Worm (Caenorhabditis elegans) whole organism, L3 larva: ENCODE results near the gene cwf-19L2.
A peak's percentile ranks its signal among the peaks of the same experiment; 100 is the strongest.

Experiments used
- ama-1 ChIP-seq: fragments of 150-350 bp; optimal IDR thresholded peaks from 2 replicates; lab custom pipeline; 2018
- ceh-16 ChIP-seq: sonication (generic microtip); optimal IDR thresholded peaks from 2 replicates; lab custom pipeline; 2017; ENCODE audit warnings: missing biosample characterization, missing genetic modification characterization
- ceh-9 ChIP-seq: sonication (generic microtip); optimal IDR thresholded peaks from 2 replicates; lab custom pipeline; 2018; ENCODE audit warnings: missing biosample characterization, missing genetic modification characterization
- daf-12 ChIP-seq: fragments of 150-350 bp; optimal IDR thresholded peaks from 2 replicates; lab custom pipeline; 2014; ENCODE audit warnings: missing biosample characterization, missing genetic modification reagents, missing genetic modification characterization
- egl-27 ChIP-seq: sonication (generic microtip); optimal IDR thresholded peaks from 4 replicates; lab custom pipeline; 2017; ENCODE audit warnings: missing biosample characterization, missing genetic modification reagents, missing genetic modification characterization
- egl-5 ChIP-seq: fragments of 150-350 bp; optimal IDR thresholded peaks from 2 replicates; lab custom pipeline; 2017; ENCODE audit warnings: missing biosample characterization, missing genetic modification reagents, missing genetic modification characterization, inconsistent platforms
- elt-3 ChIP-seq, 3 experiments: fragments of 150-350 bp in 1 of 3; sonication (generic microtip) in 2 of 3; optimal IDR thresholded peaks; 2 replicates in 2 of 3; 4 replicates in 1 of 3; lab custom pipeline; 2014 to 2017; ENCODE audit warnings: missing biosample characterization in 3 of 3, missing genetic modification characterization in 3 of 3
- eor-1 ChIP-seq, 2 experiments: fragments of 150-350 bp; optimal IDR thresholded peaks; 2 replicates each; lab custom pipeline; 2014 to 2018; ENCODE audit warnings: missing biosample characterization in 2 of 2, missing genetic modification characterization in 2 of 2
- fkh-10 ChIP-seq: sonication (generic microtip); optimal IDR thresholded peaks from 2 replicates; lab custom pipeline; 2017; ENCODE audit warnings: missing biosample characterization, missing genetic modification reagents, missing genetic modification characterization
- fkh-2 ChIP-seq: fragments of 150-350 bp; optimal IDR thresholded peaks from 2 replicates; lab custom pipeline; 2014; ENCODE audit warnings: missing biosample characterization, missing genetic modification reagents, missing genetic modification characterization
- hmg-11 ChIP-seq: sonication (generic microtip); optimal IDR thresholded peaks from 2 replicates; lab custom pipeline; 2016; ENCODE audit warnings: missing genetic modification characterization, missing compliant biosample characterization
- jun-1 ChIP-seq: fragments of 150-350 bp; optimal IDR thresholded peaks from 2 replicates; lab custom pipeline; 2014; ENCODE audit warnings: missing biosample characterization, missing genetic modification reagents, missing genetic modification characterization
- lin-15B ChIP-seq: fragments of 150-350 bp; optimal IDR thresholded peaks from 2 replicates; lab custom pipeline; 2014; ENCODE audit warnings: missing biosample characterization, missing genetic modification characterization
- lin-39 ChIP-seq: fragments of 150-350 bp; optimal IDR thresholded peaks from 2 replicates; lab custom pipeline; 2018; ENCODE audit warnings: missing biosample characterization, missing genetic modification reagents, missing genetic modification characterization
- lsy-12 ChIP-seq: sonication (generic microtip); optimal IDR thresholded peaks from 2 replicates; lab custom pipeline; 2016; ENCODE audit warnings: mild to moderate bottlenecking, missing genetic modification characterization, missing compliant biosample characterization
- mdl-1 ChIP-seq: fragments of 150-350 bp; optimal IDR thresholded peaks from 2 replicates; lab custom pipeline; 2014; ENCODE audit warnings: missing biosample characterization, missing genetic modification characterization
- mml-1 ChIP-seq: fragments of 150-350 bp; sonication (generic microtip); optimal IDR thresholded peaks from 3 replicates; lab custom pipeline; 2014; ENCODE audit warnings: missing biosample characterization, missing genetic modification characterization
- nfya-1 ChIP-seq: sonication (generic microtip); optimal IDR thresholded peaks from 2 replicates; lab custom pipeline; 2017; ENCODE audit warnings: missing genetic modification characterization, mild to moderate bottlenecking, missing compliant biosample characterization, antibody characterized with exemption, moderate library complexity; ENCODE audit not compliant: insufficient read depth
- nhr-12 ChIP-seq: fragments of 150-350 bp; optimal IDR thresholded peaks from 2 replicates; lab custom pipeline; 2014; ENCODE audit warnings: missing biosample characterization, missing genetic modification characterization
- nhr-23 ChIP-seq: fragments of 150-350 bp; optimal IDR thresholded peaks from 2 replicates; lab custom pipeline; 2014; ENCODE audit warnings: missing biosample characterization, missing genetic modification reagents, missing genetic modification characterization
- nhr-237 ChIP-seq: fragments of 150-350 bp; optimal IDR thresholded peaks from 2 replicates; lab custom pipeline; 2014; ENCODE audit warnings: missing biosample characterization, missing genetic modification characterization
- nhr-25 ChIP-seq: sonication (generic microtip); optimal IDR thresholded peaks from 2 replicates; lab custom pipeline; 2017; ENCODE audit warnings: missing biosample characterization, missing genetic modification characterization
- nhr-43 ChIP-seq: sonication (generic microtip); optimal IDR thresholded peaks from 2 replicates; lab custom pipeline; 2016; ENCODE audit warnings: mild to moderate bottlenecking, missing genetic modification characterization, missing compliant biosample characterization; ENCODE audit not compliant: poor library complexity, severe bottlenecking
- nhr-67 ChIP-seq: fragments of 150-350 bp; optimal IDR thresholded peaks from 2 replicates; lab custom pipeline; 2014; ENCODE audit warnings: missing biosample characterization, missing genetic modification characterization
- nhr-76 ChIP-seq: fragments of 150-350 bp; sonication (generic microtip); optimal IDR thresholded peaks from 5 replicates; lab custom pipeline; 2014; ENCODE audit warnings: missing biosample characterization, missing genetic modification characterization
- nhr-77 ChIP-seq: fragments of 150-350 bp; optimal IDR thresholded peaks from 2 replicates; lab custom pipeline; 2014; ENCODE audit warnings: missing biosample characterization, missing genetic modification characterization
- pha-4 ChIP-seq: fragments of 150-350 bp; optimal IDR thresholded peaks from 2 replicates; lab custom pipeline; 2014; ENCODE audit warnings: missing biosample characterization, missing genetic modification reagents, missing genetic modification characterization
- pqm-1 ChIP-seq: fragments of 150-350 bp; optimal IDR thresholded peaks from 2 replicates; lab custom pipeline; 2017; ENCODE audit warnings: missing biosample characterization, missing genetic modification characterization, inconsistent platforms
- sea-2 ChIP-seq: fragments of 150-350 bp; sonication (generic microtip); optimal IDR thresholded peaks from 4 replicates; lab custom pipeline; 2014; ENCODE audit warnings: missing biosample characterization, missing genetic modification reagents, missing genetic modification characterization
- skn-1 ChIP-seq: fragments of 150-350 bp; optimal IDR thresholded peaks from 2 replicates; lab custom pipeline; 2014; ENCODE audit warnings: missing biosample characterization, missing genetic modification characterization
- snpc-4 ChIP-seq: fragments of 150-350 bp; optimal IDR thresholded peaks from 2 replicates; lab custom pipeline; 2014; ENCODE audit warnings: missing biosample characterization, missing genetic modification characterization
- tbx-2 ChIP-seq: sonication (generic microtip); optimal IDR thresholded peaks from 2 replicates; lab custom pipeline; 2016; ENCODE audit warnings: mild to moderate bottlenecking, missing genetic modification characterization, missing compliant biosample characterization
- unc-39 ChIP-seq: sonication (generic microtip); optimal IDR thresholded peaks from 4 replicates; lab custom pipeline; 2017; ENCODE audit warnings: missing biosample characterization, missing genetic modification characterization
- unc-62 ChIP-seq: fragments of 150-350 bp; sonication (generic microtip); optimal IDR thresholded peaks from 4 replicates; lab custom pipeline; 2014; ENCODE audit warnings: missing biosample characterization, missing genetic modification reagents, missing genetic modification characterization
- zag-1 ChIP-seq: fragments of 150-350 bp; optimal IDR thresholded peaks from 2 replicates; lab custom pipeline; 2014; ENCODE audit warnings: missing biosample characterization, missing genetic modification characterization
- ztf-11 ChIP-seq: fragments of 150-350 bp; optimal IDR thresholded peaks from 2 replicates; lab custom pipeline; 2014; ENCODE audit warnings: missing biosample characterization, missing genetic modification characterization

Gene cwf-19L2

ce11 chrIII:7292569-7292968 lies 865 bp upstream of the cwf-19L2 start:
- TF ChIP-seq egl-5, result no peak
- no peak for TF ChIP-seq ceh-9 (tag; lab: Kevin White, UChicago)
- TF ChIP-seq nhr-12 (tag; lab: Kevin White, UChicago), result no peak
- no peak for TF ChIP-seq zag-1 (tag; lab: Kevin White, UChicago)
- peak; percentile 17 for TF ChIP-seq hmg-11 (tag; lab: Kevin White, UChicago)
- no peak for TF ChIP-seq nhr-23 (tag; lab: Kevin White, UChicago)
- no peak for TF ChIP-seq daf-12 (tag; lab: Kevin White, UChicago)
- no peak for TF ChIP-seq nhr-237
- no peak for TF ChIP-seq ztf-11
- TF ChIP-seq egl-27 (tag; lab: Kevin White, UChicago), result no peak
- TF ChIP-seq skn-1 (tag; lab: Kevin White, UChicago), result no peak
- no peak for TF ChIP-seq nhr-77
- no peak for TF ChIP-seq tbx-2 (tag; lab: Kevin White, UChicago)
- TF ChIP-seq nhr-67 (tag; lab: Kevin White, UChicago), result no peak
- TF ChIP-seq mml-1 (tag; lab: Kevin White, UChicago), result no peak
- TF ChIP-seq fkh-10 (GFP tag; lab: Kevin White, UChicago), result no peak
- peak; percentile 26 for TF ChIP-seq pha-4
- TF ChIP-seq unc-62 (GFP tag; lab: Kevin White, UChicago), result no peak
- peak; percentile 15 for TF ChIP-seq lin-15B (tag; lab: Kevin White, UChicago)
- no peak for TF ChIP-seq ceh-16 (tag; lab: Kevin White, UChicago)
- peak; percentile 54 for TF ChIP-seq nfya-1 (tag; lab: Kevin White, UChicago)
- TF ChIP-seq mdl-1 (tag; lab: Kevin White, UChicago), result no peak
- no peak for TF ChIP-seq sea-2 (GFP tag; lab: Kevin White, UChicago)
- TF ChIP-seq snpc-4 (tag; lab: Kevin White, UChicago), result no peak
- TF ChIP-seq nhr-25, result peak; percentile 61
- TF ChIP-seq lin-39, result peak; percentile 7
- TF ChIP-seq nhr-76 (tag; lab: Kevin White, UChicago), result no peak

- TF ChIP-seq nhr-23 (tag; lab: Kevin White, UChicago), result peak; percentile 20
- TF ChIP-seq nhr-43 (tag; lab: Kevin White, UChicago), result no peak
- no peak for TF ChIP-seq nfya-1 (tag; lab: Kevin White, UChicago)
- no peak for TF ChIP-seq eor-1 (tag; optimal IDR thresholded peaks at IDR 0.05; lab: Kevin White, UChicago)
- TF ChIP-seq unc-39, result no peak
- peak; percentile 63 for TF ChIP-seq nhr-25
- no peak for TF ChIP-seq pqm-1
- peak; percentile 14 for TF ChIP-seq egl-5
- no peak for TF ChIP-seq ceh-16 (tag; lab: Kevin White, UChicago)
Measured at ce11 chrIII:7296092-7296668, 2.7 kb downstream of the cwf-19L2 start.

- TF ChIP-seq hmg-11 (tag; lab: Kevin White, UChicago), result no peak
- TF ChIP-seq nhr-67 (tag; lab: Kevin White, UChicago), result no peak
- no peak for TF ChIP-seq ceh-16 (tag; lab: Kevin White, UChicago)
- TF ChIP-seq jun-1 (tag; lab: Kevin White, UChicago), result no peak
- no peak for TF ChIP-seq nhr-43 (tag; lab: Kevin White, UChicago)
- no peak for TF ChIP-seq lin-39
- TF ChIP-seq nhr-237, result no peak
- TF ChIP-seq mml-1 (tag; lab: Kevin White, UChicago), result no peak
- TF ChIP-seq unc-39, result no peak
- TF ChIP-seq unc-62 (GFP tag; lab: Kevin White, UChicago), result peak; percentile 50
- TF ChIP-seq ama-1, result peak; percentile 35
- TF ChIP-seq nhr-77, result no peak
- TF ChIP-seq nhr-23 (tag; lab: Kevin White, UChicago), result peak; percentile 61
- peak in 1 of 3 experiments; percentile 32 for TF ChIP-seq elt-3 (tag; optimal IDR thresholded peaks at IDR 0.05; lab: Kevin White, UChicago)
- no peak for TF ChIP-seq lin-15B (tag; lab: Kevin White, UChicago)
- TF ChIP-seq fkh-2, result no peak
- TF ChIP-seq nhr-76 (tag; lab: Kevin White, UChicago), result no peak
- no peak for TF ChIP-seq pqm-1
- TF ChIP-seq lsy-12 (tag; lab: Kevin White, UChicago), result no peak
- no peak for TF ChIP-seq sea-2 (GFP tag; lab: Kevin White, UChicago)
- no peak for TF ChIP-seq zag-1 (tag; lab: Kevin White, UChicago)
- no peak for TF ChIP-seq nhr-12 (tag; lab: Kevin White, UChicago)
Measured at ce11 chrIII:7297045-7297680, 3.7 kb downstream of the cwf-19L2 start.
